Worm (Caenorhabditis elegans) whole organism, L1 larva: ENCODE measurements around the gene col-167.

Source experiments
- C04F5.9 ChIP-seq: sonication (generic microtip); optimal IDR thresholded peaks from 2 replicates; lab custom pipeline; 2016; ENCODE audit warnings: missing genetic modification characterization, missing compliant biosample characterization
- Y116A8C.19 ChIP-seq: sonication (generic microtip); optimal IDR thresholded peaks from 2 replicates; lab custom pipeline; 2016; ENCODE audit warnings: missing compliant biosample characterization, missing genetic modification characterization, borderline replicate concordance
- alr-1 ChIP-seq: fragments of 200-800 bp; sonication (Bioruptor generic); optimal IDR thresholded peaks from 2 replicates; lab custom pipeline; 2018; ENCODE audit warnings: borderline replicate concordance, mild to moderate bottlenecking, missing genetic modification characterization, missing compliant biosample characterization
- ama-1 ChIP-seq: fragments of 150-350 bp; optimal IDR thresholded peaks from 2 replicates; lab custom pipeline; 2014
- blmp-1 ChIP-seq: fragments of 150-350 bp; optimal IDR thresholded peaks from 2 replicates; lab custom pipeline; 2014; ENCODE audit warnings: missing biosample characterization, missing genetic modification characterization
- ceh-8 ChIP-seq: fragments of 200-800 bp; sonication (Bioruptor generic); optimal IDR thresholded peaks from 2 replicates; lab custom pipeline; 2018; ENCODE audit warnings: mild to moderate bottlenecking, missing genetic modification characterization, moderate library complexity, missing compliant biosample characterization
- ceh-82 ChIP-seq, 3 experiments: fragments of 150-350 bp in 1 of 3; sonication (generic microtip) in 2 of 3; optimal IDR thresholded peaks; 2 replicates each; lab custom pipeline; 2014 to 2017; ENCODE audit warnings: missing biosample characterization in 3 of 3, missing genetic modification characterization in 3 of 3
- ces-1 ChIP-seq: fragments of 150-350 bp; optimal IDR thresholded peaks from 2 replicates; lab custom pipeline; 2014; ENCODE audit warnings: missing biosample characterization, missing genetic modification reagents, missing genetic modification characterization
- dpl-1 ChIP-seq, 3 experiments: fragments of 150-350 bp in 2 of 3; sonication (generic microtip) in 1 of 3; optimal IDR thresholded peaks; 2 replicates each; lab custom pipeline; 2014 to 2017; ENCODE audit warnings: missing biosample characterization in 3 of 3, missing genetic modification characterization in 3 of 3, missing genetic modification reagents in 3 of 3
- dsc-1 ChIP-seq: sonication (generic microtip); optimal IDR thresholded peaks from 2 replicates; lab custom pipeline; 2016; ENCODE audit warnings: mild to moderate bottlenecking, missing genetic modification characterization, missing compliant biosample characterization
- efl-1 ChIP-seq, 4 experiments: fragments of 150-350 bp; optimal IDR thresholded peaks in 3 of 4; peaks in 1 of 4; 1 replicate in 1 of 4; 2 replicates in 3 of 4; lab custom pipeline; 2014; ENCODE audit warnings: missing biosample characterization in 2 of 4, missing genetic modification characterization in 2 of 4, missing genetic modification reagents in 2 of 4
- efl-3 ChIP-seq: fragments of 200-800 bp; sonication (Bioruptor generic); optimal IDR thresholded peaks from 2 replicates; lab custom pipeline; 2018; ENCODE audit warnings: mild to moderate bottlenecking, missing genetic modification characterization, missing compliant biosample characterization
- elt-3 ChIP-seq, 6 experiments: fragments of 150-350 bp in 1 of 6; sonication (generic microtip); optimal IDR thresholded peaks; 2 replicates each; lab custom pipeline; 2017 to 2018; ENCODE audit warnings: missing biosample characterization in 6 of 6, missing genetic modification characterization in 6 of 6, inconsistent platforms in 1 of 6
- fkh-10 ChIP-seq: sonication (generic microtip); optimal IDR thresholded peaks from 2 replicates; lab custom pipeline; 2017; ENCODE audit warnings: missing biosample characterization, missing genetic modification reagents, missing genetic modification characterization
- fos-1 ChIP-seq: fragments of 150-350 bp; optimal IDR thresholded peaks from 2 replicates; lab custom pipeline; 2014; ENCODE audit warnings: missing biosample characterization, missing genetic modification characterization
- grh-1 ChIP-seq: fragments of 200-800 bp; sonication (Bioruptor generic); IDR thresholded peaks from 2 replicates; pipeline ENCODE4 v1.3.6; 2022; ENCODE audit warnings: missing genetic modification reagents, missing genetic modification characterization, missing compliant biosample characterization
- hlh-17 ChIP-seq: fragments of 200-800 bp; sonication (Bioruptor generic); optimal IDR thresholded peaks from 2 replicates; lab custom pipeline; 2018; ENCODE audit warnings: missing genetic modification characterization, mild to moderate bottlenecking, missing compliant biosample characterization, moderate library complexity, borderline replicate concordance
- irx-1 ChIP-seq: sonication (generic microtip); optimal IDR thresholded peaks from 2 replicates; lab custom pipeline; 2016; ENCODE audit warnings: missing genetic modification characterization, missing compliant biosample characterization
- isw-1 ChIP-seq: fragments of 200-800 bp; sonication (Bioruptor generic); IDR thresholded peaks from 2 replicates; pipeline ENCODE4 v1.3.6; 2022; ENCODE audit warnings: missing genetic modification characterization, missing compliant biosample characterization
- lin-13 ChIP-seq: fragments of 150-350 bp; optimal IDR thresholded peaks from 2 replicates; lab custom pipeline; 2014; ENCODE audit warnings: missing biosample characterization, missing genetic modification reagents, missing genetic modification characterization
- lin-14 ChIP-seq: fragments of 200-800 bp; sonication (Bioruptor generic); optimal IDR thresholded peaks from 2 replicates; lab custom pipeline; 2018; ENCODE audit warnings: mild to moderate bottlenecking, missing genetic modification characterization, moderate library complexity, missing compliant biosample characterization
- mab-9 ChIP-seq: fragments of 200-800 bp; sonication (Bioruptor generic); IDR thresholded peaks from 2 replicates; pipeline ENCODE4 v1.3.6; 2022; ENCODE audit warnings: missing genetic modification reagents, missing genetic modification characterization, missing compliant biosample characterization
- mdl-1 ChIP-seq, 2 experiments: fragments of 150-350 bp; optimal IDR thresholded peaks; 2 replicates each; lab custom pipeline; 2014 to 2017; ENCODE audit warnings: missing biosample characterization in 2 of 2, missing genetic modification characterization in 2 of 2, inconsistent platforms in 1 of 2
- mef-2 ChIP-seq: fragments of 150-350 bp; optimal IDR thresholded peaks from 2 replicates; lab custom pipeline; 2014; ENCODE audit warnings: missing biosample characterization, missing genetic modification characterization
- mep-1 ChIP-seq: fragments of 150-350 bp; optimal IDR thresholded peaks from 2 replicates; lab custom pipeline; 2014; ENCODE audit warnings: missing biosample characterization, missing genetic modification characterization
- nhr-19 ChIP-seq: fragments of 200-800 bp; sonication (Bioruptor generic); conservative IDR thresholded peaks from 2 replicates; pipeline ENCODE4 v1.3.6; 2022; ENCODE audit warnings: missing genetic modification characterization, missing compliant biosample characterization
- nhr-20 ChIP-seq: sonication (generic microtip); optimal IDR thresholded peaks from 2 replicates; lab custom pipeline; 2016; ENCODE audit warnings: mild to moderate bottlenecking, missing genetic modification characterization, missing compliant biosample characterization
- nhr-28 ChIP-seq: fragments of 150-350 bp; optimal IDR thresholded peaks from 2 replicates; lab custom pipeline; 2014; ENCODE audit warnings: missing biosample characterization, missing genetic modification characterization
- nhr-71 ChIP-seq: sonication (generic microtip); optimal IDR thresholded peaks from 2 replicates; lab custom pipeline; 2016; ENCODE audit warnings: mild to moderate bottlenecking, missing genetic modification characterization, moderate library complexity, missing compliant biosample characterization
- nhr-85 ChIP-seq: sonication (generic microtip); peaks from one replicate; lab custom pipeline; 2016; ENCODE audit warnings: missing genetic modification characterization, inconsistent platforms, missing compliant biosample characterization
- nhr-90 ChIP-seq: sonication (generic microtip); optimal IDR thresholded peaks from 2 replicates; lab custom pipeline; 2016; ENCODE audit warnings: mild to moderate bottlenecking, missing genetic modification characterization, missing compliant biosample characterization; ENCODE audit not compliant: poor library complexity
- pag-3 ChIP-seq: sonication (generic microtip); optimal IDR thresholded peaks from 2 replicates; lab custom pipeline; 2017; ENCODE audit warnings: missing genetic modification characterization, mild to moderate bottlenecking, missing compliant biosample characterization, antibody characterized with exemption, borderline replicate concordance; ENCODE audit not compliant: insufficient read depth
- snu-23 ChIP-seq: sonication (generic microtip); optimal IDR thresholded peaks from 2 replicates; lab custom pipeline; 2016; ENCODE audit warnings: missing genetic modification characterization, missing compliant biosample characterization
- sup-37 ChIP-seq: fragments of 200-800 bp; sonication (Bioruptor generic); optimal IDR thresholded peaks from 2 replicates; lab custom pipeline; 2018; ENCODE audit warnings: mild to moderate bottlenecking, missing genetic modification characterization, missing compliant biosample characterization
- tbx-2 ChIP-seq: sonication (generic microtip); optimal IDR thresholded peaks from 2 replicates; lab custom pipeline; 2016; ENCODE audit warnings: missing genetic modification characterization, missing compliant biosample characterization
- tlp-1 ChIP-seq: fragments of 150-350 bp; optimal IDR thresholded peaks from 2 replicates; lab custom pipeline; 2014; ENCODE audit warnings: missing biosample characterization, missing genetic modification characterization
- unc-30 ChIP-seq: sonication (generic microtip); optimal IDR thresholded peaks from 2 replicates; lab custom pipeline; 2017; ENCODE audit warnings: missing biosample characterization, missing genetic modification characterization
- unc-98 ChIP-seq: fragments of 200-800 bp; sonication (Bioruptor generic); IDR thresholded peaks from 2 replicates; pipeline ENCODE4 v1.3.6; 2022; ENCODE audit warnings: missing genetic modification characterization, missing compliant biosample characterization
- xbp-1 ChIP-seq: sonication (generic microtip); optimal IDR thresholded peaks from 2 replicates; lab custom pipeline; 2016; ENCODE audit warnings: missing genetic modification characterization, missing compliant biosample characterization
- ztf-4 ChIP-seq: fragments of 150-350 bp; optimal IDR thresholded peaks from 2 replicates; lab custom pipeline; 2014; ENCODE audit warnings: missing biosample characterization, missing genetic modification characterization

Gene col-167

DNA sequence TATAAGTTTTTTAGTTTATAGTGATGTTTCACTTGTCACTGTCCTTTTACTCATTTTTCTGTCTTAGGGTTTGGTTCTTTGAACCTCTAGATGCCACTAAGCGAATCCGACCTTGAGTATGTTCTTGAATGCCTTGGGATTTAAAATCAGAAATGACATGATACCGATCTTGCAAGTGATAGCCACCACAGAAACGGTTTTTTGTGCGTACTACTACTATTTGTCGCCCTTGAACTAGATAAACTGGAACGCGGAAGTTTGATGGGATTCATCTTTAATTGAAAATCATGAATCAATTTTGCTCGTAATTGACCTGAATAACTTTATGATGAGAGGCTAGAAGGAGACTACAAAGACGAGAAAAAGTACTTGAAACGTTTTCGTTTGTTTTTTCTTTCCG lies 4.5 kb upstream of the col-167 start:
- no peak for TF ChIP-seq efl-3 (GFP tag; lab: Kevin White, UChicago)
- no peak for TF ChIP-seq dsc-1 (tag; lab: Kevin White, UChicago)
- peak; percentile 31 for TF ChIP-seq lin-14
- peak; percentile 1 for TF ChIP-seq tbx-2 (tag; lab: Kevin White, UChicago)
- TF ChIP-seq mep-1 (tag; lab: Kevin White, UChicago), result peak; percentile 6
- peak; percentile 84 for TF ChIP-seq nhr-85
- TF ChIP-seq grh-1 (GFP tag; lab: Robert Waterston, UW), result 0 out of 2 replicates have a peak, but pooled peaks have one; percentile 12
- TF ChIP-seq, all 84 proteins: peak for 5

DNA sequence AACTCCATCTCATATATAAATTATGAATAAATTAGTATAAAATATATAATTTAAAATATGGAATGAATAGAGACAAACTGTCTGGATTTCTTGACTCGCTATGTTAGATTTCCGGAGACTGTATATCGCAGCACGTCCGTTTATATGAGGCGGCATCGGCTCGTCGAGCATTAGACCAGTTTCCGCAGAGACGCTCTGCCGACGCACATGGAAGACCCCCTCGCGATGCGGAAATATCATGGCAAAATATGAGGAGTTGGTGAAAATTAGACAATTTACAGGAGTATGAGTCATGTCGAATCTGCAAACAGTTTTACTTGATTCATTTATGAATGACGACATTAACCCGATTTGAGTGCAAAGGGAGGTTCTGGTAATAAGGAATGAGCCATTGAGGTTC lies 3.7 kb upstream of the col-167 start, which contains the start of gene chtb-3:
Gene chtb-3 (minus strand): TSS at position 101 of the 400 bp plus-strand sequence.
- no peak for TF ChIP-seq Y116A8C.19 (tag; lab: Kevin White, UChicago)
- TF ChIP-seq C04F5.9, result no peak
- no peak for TF ChIP-seq nhr-90
- no peak for TF ChIP-seq dpl-1 (GFP tag; optimal IDR thresholded peaks at IDR 0.05; lab: Kevin White, UChicago)
- TF ChIP-seq nhr-85, result no peak
- TF ChIP-seq isw-1 (GFP tag; lab: Robert Waterston, UW), result no peak
- TF ChIP-seq lin-13, result no peak
- TF ChIP-seq ama-1 (lab: Kevin White, UChicago), result no peak
- TF ChIP-seq tlp-1 (tag; lab: Kevin White, UChicago), result no peak
- TF ChIP-seq unc-98, result no peak
- no peak for TF ChIP-seq fos-1
- TF ChIP-seq, all 84 proteins: peak for 0

ce11 chrX:6320887-6321286 lies 2.4 kb upstream of the col-167 start:
- TF ChIP-seq nhr-28 (tag; lab: Kevin White, UChicago) (no peak), blmp-1 (tag; lab: Kevin White, UChicago) (peak; percentile 77), pag-3 (tag; lab: Kevin White, UChicago) (peak; percentile 80), nhr-71 (tag; lab: Kevin White, UChicago) (peak; percentile 32), nhr-90 (peak; percentile 40), irx-1 (tag; lab: Kevin White, UChicago) (peak; percentile 20), snu-23 (GFP tag; lab: Kevin White, UChicago) (peak; percentile 52), grh-1 (GFP tag; lab: Robert Waterston, UW) (0 out of 2 replicates have a peak, but pooled peaks have one; percentile 38), nhr-19 (peak; percentile 29; the same call in 1 of the 2 replicates), ztf-4 (tag; lab: Kevin White, UChicago) (no peak), lin-14 (peak; percentile 91), mdl-1 (tag; optimal IDR thresholded peaks at IDR 0.05; lab: Kevin White, UChicago) (no peak), sup-37 (GFP tag; lab: Kevin White, UChicago) (no peak), mep-1 (tag; lab: Kevin White, UChicago) (peak; percentile 53), ces-1 (GFP tag; lab: Kevin White, UChicago) (no peak), elt-3 (tag; optimal IDR thresholded peaks at IDR 0.05; lab: Kevin White, UChicago) (peak in 4 of 6 experiments; percentile 11 to 58 (median 23)), nhr-20 (tag; lab: Kevin White, UChicago) (peak; percentile 59), nhr-85 (peak; percentile 92), tbx-2 (tag; lab: Kevin White, UChicago) (peak; percentile 36)

- TF ChIP-seq efl-1 (optimal IDR thresholded peaks at IDR 0.05; lab: Kevin White, UChicago) (no peak), efl-1 (GFP tag; optimal IDR thresholded peaks at IDR 0.05 in 1 of 2; lab: Kevin White, UChicago) (no peak), irx-1 (tag; lab: Kevin White, UChicago) (no peak), unc-30 (no peak), ceh-8 (GFP tag; lab: Kevin White, UChicago) (no peak), alr-1 (tag; lab: Kevin White, UChicago) (no peak), nhr-28 (tag; lab: Kevin White, UChicago) (no peak), mab-9 (GFP tag; lab: Robert Waterston, UW) (no peak), mef-2 (tag; lab: Kevin White, UChicago) (no peak), nhr-71 (tag; lab: Kevin White, UChicago) (no peak), elt-3 (tag; optimal IDR thresholded peaks at IDR 0.05; lab: Kevin White, UChicago) (no peak), ceh-82 (tag; optimal IDR thresholded peaks at IDR 0.05; lab: Kevin White, UChicago) (no peak), hlh-17 (no peak), fkh-10 (GFP tag; lab: Kevin White, UChicago) (no peak), lin-13 (no peak), xbp-1 (tag; lab: Kevin White, UChicago) (no peak), C04F5.9 (no peak)
These were observed 1.9 kb upstream of the col-167 start for ce11 chrX:6321380-6321779.
